Fruit fly (Drosophila melanogaster) whole organism, embryonic: Measurements from ENCODE around the gene Obp28a.
A peak's percentile ranks its signal among the peaks of the same experiment; 100 is the strongest.

Experiments
- Aef1 ChIP-seq: fragments of 200-800 bp; sonication (Bioruptor generic); IDR thresholded peaks from 3 replicates; pipeline ENCODE4 v1.3.6; 2022; ENCODE audit warnings: missing biosample characterization, missing genetic modification characterization
- Blimp-1 ChIP-seq: fragments of 200-800 bp; sonication (Bioruptor generic); optimal IDR thresholded peaks from 3 replicates; lab custom pipeline; 2018; ENCODE audit warnings: missing biosample characterization, missing genetic modification characterization, mild to moderate bottlenecking, moderate library complexity, missing genetic modification reagents
- CG10209 ChIP-seq: fragments of 200-800 bp; sonication (Bioruptor generic); optimal IDR thresholded peaks from 3 replicates; lab custom pipeline; 2017; ENCODE audit warnings: missing biosample characterization, mild to moderate bottlenecking, missing genetic modification characterization, missing genetic modification reagents
- CG10321 ChIP-seq: fragments of 200-800 bp; sonication (Bioruptor generic); IDR thresholded peaks from 2 replicates; pipeline ENCODE4 v1.3.6; 2022; ENCODE audit warnings: missing biosample characterization, missing genetic modification characterization
- CG10462 ChIP-seq: fragments of 200-800 bp; sonication (Bioruptor generic); optimal IDR thresholded peaks from 2 replicates; lab custom pipeline; 2016; ENCODE audit warnings: missing biosample characterization, missing genetic modification characterization
- CG11723 ChIP-seq: fragments of 200-800 bp; sonication (Bioruptor generic); optimal IDR thresholded peaks from 2 replicates; lab custom pipeline; 2017; ENCODE audit warnings: missing biosample characterization, mild to moderate bottlenecking, missing genetic modification characterization
- CG12744 ChIP-seq: fragments of 200-800 bp; sonication (Bioruptor generic); optimal IDR thresholded peaks from 2 replicates; lab custom pipeline; 2016; ENCODE audit warnings: missing biosample characterization, missing genetic modification characterization
- CG14014 ChIP-seq: fragments of 200-800 bp; sonication (Bioruptor generic); IDR thresholded peaks from 2 replicates; pipeline ENCODE4 v1.3.6; 2022; ENCODE audit warnings: missing biosample characterization, missing genetic modification characterization
- CG14050 ChIP-seq: fragments of 200-800 bp; sonication (Bioruptor generic); IDR thresholded peaks from 3 replicates; pipeline ENCODE4 v1.3.6; 2022; ENCODE audit warnings: missing biosample characterization, missing genetic modification characterization
- CG14965 ChIP-seq: fragments of 200-800 bp; sonication (Bioruptor generic); optimal IDR thresholded peaks from 2 replicates; lab custom pipeline; 2016; ENCODE audit warnings: missing biosample characterization, missing genetic modification characterization, borderline replicate concordance
- CG15269 ChIP-seq: fragments of 200-800 bp; sonication (Bioruptor generic); optimal IDR thresholded peaks from 2 replicates; lab custom pipeline; 2018; ENCODE audit warnings: missing biosample characterization, mild to moderate bottlenecking, missing genetic modification characterization, moderate library complexity
- CG1529 ChIP-seq: fragments of 200-800 bp; sonication (Bioruptor generic); optimal IDR thresholded peaks from 3 replicates; lab custom pipeline; 2018; ENCODE audit warnings: missing biosample characterization, missing genetic modification characterization
- CG15601 ChIP-seq: fragments of 200-800 bp; sonication (Bioruptor generic); optimal IDR thresholded peaks from 3 replicates; lab custom pipeline; 2019; ENCODE audit warnings: missing biosample characterization, mild to moderate bottlenecking, missing genetic modification characterization, moderate library complexity
- CG15696 ChIP-seq: fragments of 200-800 bp; sonication (Bioruptor generic); optimal IDR thresholded peaks from 2 replicates; lab custom pipeline; 2019; ENCODE audit warnings: missing biosample characterization, mild to moderate bottlenecking, missing genetic modification characterization, moderate library complexity
- CG2202 ChIP-seq: fragments of 200-800 bp; sonication (Bioruptor generic); optimal IDR thresholded peaks from 2 replicates; lab custom pipeline; 2018; ENCODE audit warnings: missing biosample characterization, mild to moderate bottlenecking, missing genetic modification characterization
- CG2712 ChIP-seq: fragments of 200-800 bp; optimal IDR thresholded peaks from 3 replicates; lab custom pipeline; 2019; ENCODE audit warnings: missing biosample characterization, mild to moderate bottlenecking, missing genetic modification characterization, moderate library complexity
- CG3163 ChIP-seq: fragments of 200-800 bp; sonication (Bioruptor generic); optimal IDR thresholded peaks from 3 replicates; lab custom pipeline; 2016; ENCODE audit warnings: missing biosample characterization, missing genetic modification characterization
- CG32767 ChIP-seq: fragments of 200-800 bp; sonication (Bioruptor generic); IDR thresholded peaks from 2 replicates; pipeline ENCODE4 v1.3.6; 2022; ENCODE audit warnings: missing biosample characterization, missing genetic modification characterization
- CG3407 ChIP-seq: fragments of 200-800 bp; sonication (Bioruptor generic); optimal IDR thresholded peaks from 2 replicates; lab custom pipeline; 2018; ENCODE audit warnings: missing biosample characterization, mild to moderate bottlenecking, missing genetic modification characterization
- CG3995 ChIP-seq: fragments of 200-800 bp; sonication (Bioruptor generic); optimal IDR thresholded peaks from 3 replicates; lab custom pipeline; 2016; ENCODE audit warnings: missing biosample characterization, missing genetic modification characterization
- CG8359 ChIP-seq: fragments of 200-800 bp; sonication (Bioruptor generic); optimal IDR thresholded peaks from 2 replicates; lab custom pipeline; 2017; ENCODE audit warnings: missing biosample characterization, mild to moderate bottlenecking, missing genetic modification characterization, borderline replicate concordance
- CG9727 ChIP-seq: fragments of 200-800 bp; sonication (Bioruptor generic); optimal IDR thresholded peaks from 3 replicates; lab custom pipeline; 2017; ENCODE audit warnings: missing biosample characterization, mild to moderate bottlenecking, missing genetic modification characterization
- CG9932 ChIP-seq: fragments of 200-800 bp; sonication (Bioruptor generic); IDR thresholded peaks from 2 replicates; pipeline ENCODE4 v1.3.6; 2022; ENCODE audit warnings: missing biosample characterization, missing genetic modification characterization
- Camta ChIP-seq: fragments of 200-800 bp; sonication (Bioruptor generic); optimal IDR thresholded peaks from 2 replicates; lab custom pipeline; 2016; ENCODE audit warnings: missing biosample characterization, missing genetic modification characterization
- CoRest ChIP-seq: fragments of 200-800 bp; sonication (Bioruptor generic); optimal IDR thresholded peaks from 3 replicates; lab custom pipeline; 2018; ENCODE audit warnings: missing biosample characterization, mild to moderate bottlenecking, missing genetic modification characterization, moderate library complexity
- Dp ChIP-seq: fragments of 200-800 bp; sonication (Bioruptor generic); optimal IDR thresholded peaks from 2 replicates; lab custom pipeline; 2018; ENCODE audit warnings: missing biosample characterization, mild to moderate bottlenecking, missing genetic modification characterization, moderate library complexity
- Drgx ChIP-seq: fragments of 200-800 bp; sonication (Bioruptor generic); IDR thresholded peaks from 2 replicates; pipeline ENCODE4 v1.3.6; 2022; ENCODE audit warnings: missing biosample characterization, missing genetic modification characterization
- Fer3 ChIP-seq: fragments of 200-800 bp; sonication (Bioruptor generic); optimal IDR thresholded peaks from 2 replicates; lab custom pipeline; 2018; ENCODE audit warnings: missing biosample characterization, mild to moderate bottlenecking, missing genetic modification characterization, moderate library complexity
- Med ChIP-seq: fragments of 200-800 bp; sonication (Bioruptor generic); peaks from one replicate; lab custom pipeline; 2016; ENCODE audit warnings: missing biosample characterization, missing genetic modification characterization, mild to moderate bottlenecking, inconsistent platforms, moderate library complexity
- Neu2 ChIP-seq: fragments of 200-800 bp; sonication (Bioruptor generic); optimal IDR thresholded peaks from 3 replicates; lab custom pipeline; 2016; ENCODE audit warnings: missing biosample characterization, missing genetic modification characterization, borderline replicate concordance
- Ravus ChIP-seq: fragments of 200-800 bp; sonication (Bioruptor generic); IDR thresholded peaks from 2 replicates; pipeline ENCODE4 v1.3.6; 2022; ENCODE audit warnings: missing biosample characterization, missing genetic modification characterization
- Stat92E ChIP-seq, 3 experiments: fragments of >200 bp in 2 of 3; fragments of 200-800 bp in 1 of 3; sonication (Bioruptor generic) in 1 of 3; optimal IDR thresholded peaks; 2 replicates each; lab custom pipeline; 2017 to 2019; ENCODE audit warnings: missing biosample characterization in 3 of 3, missing genetic modification characterization in 3 of 3, mild to moderate bottlenecking in 1 of 3, moderate library complexity in 1 of 3
- Vsx1 ChIP-seq: fragments of 200-800 bp; sonication (Bioruptor generic); optimal IDR thresholded peaks from 2 replicates; lab custom pipeline; 2017; ENCODE audit warnings: missing biosample characterization, mild to moderate bottlenecking, missing genetic modification characterization, missing genetic modification reagents
- aop ChIP-seq: fragments of 200-800 bp; sonication (Bioruptor generic); IDR thresholded peaks from 2 replicates; pipeline ENCODE4 v1.3.6; 2022; ENCODE audit warnings: missing biosample characterization, missing genetic modification characterization
- bsh ChIP-seq, 2 experiments: fragments of 200-800 bp; sonication (Bioruptor generic); optimal IDR thresholded peaks; 2 replicates each; lab custom pipeline; 2017 to 2018; ENCODE audit warnings: mild to moderate bottlenecking in 2 of 2, missing biosample characterization in 2 of 2, missing genetic modification characterization in 2 of 2, moderate library complexity in 1 of 2
- chm ChIP-seq: fragments of 200-800 bp; sonication (Bioruptor generic); IDR thresholded peaks from 2 replicates; pipeline ENCODE4 v1.3.6; 2022; ENCODE audit warnings: missing biosample characterization, missing genetic modification characterization
- croc ChIP-seq: fragments of 200-800 bp; sonication (Bioruptor generic); conservative IDR thresholded peaks from 3 replicates; pipeline ENCODE4 v1.3.6; 2022; ENCODE audit warnings: missing biosample characterization, missing genetic modification characterization
- da ChIP-seq: fragments of 200-800 bp; sonication (Bioruptor generic); optimal IDR thresholded peaks from 2 replicates; lab custom pipeline; 2016; ENCODE audit warnings: missing biosample characterization, missing genetic modification characterization
- en ChIP-seq: fragments of 200-800 bp; sonication (Bioruptor generic); optimal IDR thresholded peaks from 2 replicates; lab custom pipeline; 2016; ENCODE audit warnings: missing biosample characterization, missing genetic modification characterization
- ham ChIP-seq: fragments of 200-800 bp; sonication (Bioruptor generic); IDR thresholded peaks from 2 replicates; pipeline ENCODE4 v1.3.6; 2022; ENCODE audit warnings: missing biosample characterization, missing genetic modification characterization
- mld ChIP-seq: fragments of 200-800 bp; sonication (Bioruptor generic); IDR thresholded peaks from 3 replicates; pipeline ENCODE4 v1.3.6; 2022; ENCODE audit warnings: missing biosample characterization, missing genetic modification characterization; ENCODE audit not compliant: partially characterized antibody
- nau ChIP-seq: fragments of 200-800 bp; sonication (Bioruptor generic); optimal IDR thresholded peaks from 3 replicates; lab custom pipeline; 2017; ENCODE audit warnings: missing biosample characterization, mild to moderate bottlenecking, missing genetic modification characterization, missing genetic modification reagents
- phol ChIP-seq: fragments of 200-800 bp; sonication (Bioruptor generic); optimal IDR thresholded peaks from 3 replicates; lab custom pipeline; 2018; ENCODE audit warnings: missing biosample characterization, mild to moderate bottlenecking, missing genetic modification characterization, moderate library complexity
- sd ChIP-seq: fragments of 200-800 bp; sonication (Bioruptor generic); optimal IDR thresholded peaks from 3 replicates; lab custom pipeline; 2018; ENCODE audit warnings: missing biosample characterization, mild to moderate bottlenecking, missing genetic modification characterization, moderate library complexity
- seq ChIP-seq: fragments of 200-800 bp; sonication (Bioruptor generic); IDR thresholded peaks from 2 replicates; pipeline ENCODE4 v1.3.6; 2022; ENCODE audit warnings: missing biosample characterization, missing genetic modification characterization
- sim ChIP-seq: fragments of 200-800 bp; sonication (Bioruptor generic); IDR thresholded peaks from 2 replicates; pipeline ENCODE4 v1.3.6; 2022; ENCODE audit warnings: missing biosample characterization, missing genetic modification characterization
- sug ChIP-seq: fragments of 200-800 bp; optimal IDR thresholded peaks from 2 replicates; lab custom pipeline; 2019; ENCODE audit warnings: missing biosample characterization, mild to moderate bottlenecking, missing genetic modification characterization, moderate library complexity
- wek ChIP-seq: fragments of 200-800 bp; sonication (Bioruptor generic); optimal IDR thresholded peaks from 3 replicates; lab custom pipeline; 2018; ENCODE audit warnings: missing biosample characterization, mild to moderate bottlenecking, missing genetic modification characterization, moderate library complexity

The Obp28a gene

dm6 chr2L:7525123-7525874 is 28.1 kb upstream of the Obp28a start (continued):
- peak; percentile 55 for TF ChIP-seq wek (GFP tag; lab: Kevin White, UChicago)
- no peak for TF ChIP-seq Camta
- no peak for TF ChIP-seq CG3163
- no peak for TF ChIP-seq CG14965 (GFP tag; lab: Kevin White, UChicago)
- TF ChIP-seq da (GFP tag; lab: Kevin White, UChicago), result no peak
- no peak for TF ChIP-seq sd (tag; lab: Kevin White, UChicago)
- no peak for TF ChIP-seq Fer3 (tag; lab: Kevin White, UChicago)
- TF ChIP-seq CoRest (tag; lab: Kevin White, UChicago), result peak; percentile 19
- peak; percentile 43 for TF ChIP-seq CG3407 (GFP tag; lab: Kevin White, UChicago)
- TF ChIP-seq Dp (GFP tag; lab: Kevin White, UChicago), result no peak
- no peak for TF ChIP-seq croc (GFP tag; lab: Robert Waterston, UW)
- TF ChIP-seq CG15269 (tag; lab: Kevin White, UChicago), result peak; percentile 2
- TF ChIP-seq seq (GFP tag; lab: Robert Waterston, UW), result 0 out of 2 replicates have a peak, but pooled peaks have one; percentile 10
- no peak for TF ChIP-seq CG3995 (GFP tag; lab: Kevin White, UChicago)
- TF ChIP-seq CG15601 (tag; lab: Kevin White, UChicago), result peak; percentile 17
- no peak for TF ChIP-seq Drgx
- peak; percentile 6 for TF ChIP-seq CG11723 (GFP tag; lab: Kevin White, UChicago)
- TF ChIP-seq CG10462 (GFP tag; lab: Kevin White, UChicago), result no peak
- TF ChIP-seq Med (GFP tag; lab: Kevin White, UChicago), result peak; percentile 74
- TF ChIP-seq CG1529 (GFP tag; lab: Kevin White, UChicago), result peak; percentile 43
- TF ChIP-seq CG14014 (GFP tag; lab: Robert Waterston, UW), result peak; percentile 33; the same call in 1 of the 2 replicates
- TF ChIP-seq Stat92E (GFP tag; optimal IDR thresholded peaks at IDR 0.05; lab: Kevin White, UChicago), result no peak
- peak; percentile 21 for TF ChIP-seq CG2202 (tag; lab: Kevin White, UChicago)
- peak; percentile 68 for TF ChIP-seq nau (GFP tag; lab: Kevin White, UChicago)
- TF ChIP-seq aop (GFP tag; lab: Robert Waterston, UW), result no peak
- no peak for TF ChIP-seq CG2712
- TF ChIP-seq mld (GFP tag; lab: Robert Waterston, UW), result no peak
- TF ChIP-seq bsh (GFP tag; optimal IDR thresholded peaks at IDR 0.05; lab: Kevin White, UChicago), result no peak
- no peak for TF ChIP-seq CG8359 (GFP tag; lab: Kevin White, UChicago)
- 0 out of 2 replicates have a peak, but pooled peaks have one; percentile 22 for TF ChIP-seq CG10321 (GFP tag; lab: Robert Waterston, UW)
- no peak for TF ChIP-seq CG14050 (GFP tag; lab: Robert Waterston, UW)
- peak; percentile 50 for TF ChIP-seq CG10209
- TF ChIP-seq Ravus, result no peak
- peak; percentile 58 for TF ChIP-seq CG15696 (tag; lab: Kevin White, UChicago)
- peak; percentile 39 for TF ChIP-seq CG9727 (GFP tag; lab: Kevin White, UChicago)
- no peak for TF ChIP-seq CG9932 (GFP tag; lab: Robert Waterston, UW)
- TF ChIP-seq sug (tag; lab: Kevin White, UChicago), result no peak
- TF ChIP-seq sim (GFP tag; lab: Robert Waterston, UW), result 0 out of 2 replicates have a peak, but pooled peaks have one; percentile 14
- TF ChIP-seq Vsx1 (GFP tag; lab: Kevin White, UChicago), result peak; percentile 71
- TF ChIP-seq Blimp-1 (GFP tag; lab: Kevin White, UChicago), result no peak
- TF ChIP-seq Neu2, result no peak
- no peak for TF ChIP-seq phol
- TF ChIP-seq en (GFP tag; lab: Kevin White, UChicago), result peak; percentile 10
- no peak for TF ChIP-seq CG12744 (GFP tag; lab: Kevin White, UChicago)
- TF ChIP-seq Aef1, result 0 out of 3 replicates have a peak, but pooled peaks have one; percentile 11
- no peak; the same call in 1 of the 2 replicates for TF ChIP-seq chm (GFP tag; lab: Robert Waterston, UW)
- no peak for TF ChIP-seq ham (GFP tag; lab: Robert Waterston, UW)
- TF ChIP-seq CG32767 (GFP tag; lab: Robert Waterston, UW), result 0 out of 2 replicates have a peak, but pooled peaks have one; percentile 36
